Worm (Caenorhabditis elegans) whole organism, L2 larva: Measurements from ENCODE around the gene pnk-4.

Source experiments
- C34F6.9 ChIP-seq: fragments of 150-350 bp; optimal IDR thresholded peaks from 2 replicates; lab custom pipeline; 2014; ENCODE audit warnings: missing biosample characterization, missing genetic modification characterization
- F13H6.1 ChIP-seq: sonication (generic microtip); optimal IDR thresholded peaks from 2 replicates; lab custom pipeline; 2016; ENCODE audit warnings: missing genetic modification characterization, missing compliant biosample characterization
- R02D3.7 ChIP-seq: fragments of 150-350 bp; optimal IDR thresholded peaks from 2 replicates; lab custom pipeline; 2014; ENCODE audit warnings: missing biosample characterization, missing genetic modification characterization
- Y55F3AM.14 ChIP-seq: fragments of 200-800 bp; sonication (Bioruptor generic); optimal IDR thresholded peaks from 2 replicates; lab custom pipeline; 2018; ENCODE audit warnings: mild to moderate bottlenecking, missing genetic modification characterization, missing compliant biosample characterization
- ZK546.5 ChIP-seq: sonication (generic microtip); optimal IDR thresholded peaks from 2 replicates; lab custom pipeline; 2017; ENCODE audit warnings: missing biosample characterization, missing genetic modification characterization
- alr-1 ChIP-seq: fragments of 150-350 bp; optimal IDR thresholded peaks from 2 replicates; lab custom pipeline; 2014; ENCODE audit warnings: missing biosample characterization, missing genetic modification characterization
- aly-2 ChIP-seq: fragments of 150-350 bp; optimal IDR thresholded peaks from 2 replicates; lab custom pipeline; 2014; ENCODE audit warnings: missing biosample characterization, missing genetic modification characterization
- ama-1 ChIP-seq: fragments of 150-350 bp; optimal IDR thresholded peaks from 2 replicates; lab custom pipeline; 2018; ENCODE audit warnings: inconsistent platforms
- blmp-1 ChIP-seq: sonication (generic microtip); optimal IDR thresholded peaks from 2 replicates; lab custom pipeline; 2017; ENCODE audit warnings: missing genetic modification characterization, mild to moderate bottlenecking, missing compliant biosample characterization, antibody characterized with exemption, moderate library complexity; ENCODE audit not compliant: insufficient read depth
- ceh-16 ChIP-seq: fragments of 150-350 bp; optimal IDR thresholded peaks from 2 replicates; lab custom pipeline; 2014; ENCODE audit warnings: missing biosample characterization, missing genetic modification characterization
- ceh-82 ChIP-seq: fragments of 150-350 bp; optimal IDR thresholded peaks from 2 replicates; lab custom pipeline; 2014; ENCODE audit warnings: missing biosample characterization, missing genetic modification characterization
- crh-2 ChIP-seq: sonication (generic microtip); optimal IDR thresholded peaks from 2 replicates; lab custom pipeline; 2017; ENCODE audit warnings: missing biosample characterization, missing genetic modification characterization
- dmd-4 ChIP-seq: sonication (generic microtip); optimal IDR thresholded peaks from 2 replicates; lab custom pipeline; 2017; ENCODE audit warnings: missing biosample characterization, missing genetic modification characterization
- egl-27 ChIP-seq: sonication (generic microtip); optimal IDR thresholded peaks from 3 replicates; lab custom pipeline; 2017; ENCODE audit warnings: missing biosample characterization, missing genetic modification reagents, missing genetic modification characterization
- elt-1 ChIP-seq: fragments of 150-350 bp; optimal IDR thresholded peaks from 2 replicates; lab custom pipeline; 2014; ENCODE audit warnings: missing biosample characterization, missing genetic modification characterization
- elt-3 ChIP-seq: sonication (generic microtip); optimal IDR thresholded peaks from 2 replicates; lab custom pipeline; 2017; ENCODE audit warnings: missing biosample characterization, missing genetic modification characterization
- fos-1 ChIP-seq: fragments of 150-350 bp; optimal IDR thresholded peaks from 2 replicates; lab custom pipeline; 2014; ENCODE audit warnings: missing biosample characterization, missing genetic modification characterization
- gmeb-1 ChIP-seq: fragments of 150-350 bp; optimal IDR thresholded peaks from 2 replicates; lab custom pipeline; 2014; ENCODE audit warnings: missing biosample characterization, missing genetic modification characterization
- lin-11 ChIP-seq: fragments of 150-350 bp; sonication (generic microtip); optimal IDR thresholded peaks from 2 replicates; lab custom pipeline; 2014; ENCODE audit warnings: missing biosample characterization, missing genetic modification characterization, inconsistent platforms, mixed read lengths
- lin-13 ChIP-seq: fragments of 150-350 bp; optimal IDR thresholded peaks from 2 replicates; lab custom pipeline; 2014; ENCODE audit warnings: missing biosample characterization, missing genetic modification reagents, missing genetic modification characterization
- lin-39 ChIP-seq: fragments of 150-350 bp; optimal IDR thresholded peaks from 2 replicates; lab custom pipeline; 2014; ENCODE audit warnings: missing biosample characterization, missing genetic modification reagents, missing genetic modification characterization
- lsy-2 ChIP-seq, 2 experiments: fragments of 150-350 bp in 1 of 2; sonication (generic microtip) in 1 of 2; optimal IDR thresholded peaks; 2 replicates each; lab custom pipeline; 2014 to 2017; ENCODE audit warnings: missing biosample characterization in 2 of 2, missing genetic modification characterization in 2 of 2
- mab-5 ChIP-seq: fragments of 150-350 bp; optimal IDR thresholded peaks from 2 replicates; lab custom pipeline; 2014; ENCODE audit warnings: missing biosample characterization, missing genetic modification characterization
- mbf-1 ChIP-seq: sonication (generic microtip); optimal IDR thresholded peaks from 2 replicates; lab custom pipeline; 2017; ENCODE audit warnings: missing biosample characterization, missing genetic modification characterization
- mdl-1 ChIP-seq, 2 experiments: fragments of 150-350 bp in 1 of 2; sonication (generic microtip) in 1 of 2; optimal IDR thresholded peaks; 2 replicates each; lab custom pipeline; 2017; ENCODE audit warnings: missing biosample characterization in 2 of 2, missing genetic modification characterization in 2 of 2
- nhr-10 ChIP-seq: sonication (generic microtip); optimal IDR thresholded peaks from 2 replicates; lab custom pipeline; 2017; ENCODE audit warnings: missing biosample characterization, missing genetic modification characterization
- nhr-11 ChIP-seq: fragments of 150-350 bp; optimal IDR thresholded peaks from 2 replicates; lab custom pipeline; 2014; ENCODE audit warnings: missing biosample characterization, missing genetic modification characterization
- nhr-12 ChIP-seq: fragments of 150-350 bp; optimal IDR thresholded peaks from 2 replicates; lab custom pipeline; 2014; ENCODE audit warnings: missing biosample characterization, missing genetic modification characterization
- nhr-129 ChIP-seq: fragments of 150-350 bp; optimal IDR thresholded peaks from 2 replicates; lab custom pipeline; 2014; ENCODE audit warnings: missing biosample characterization, missing genetic modification characterization
- nhr-21 ChIP-seq: fragments of 150-350 bp; optimal IDR thresholded peaks from 2 replicates; lab custom pipeline; 2014; ENCODE audit warnings: missing biosample characterization, missing genetic modification characterization
- nhr-23 ChIP-seq: fragments of 150-350 bp; optimal IDR thresholded peaks from 2 replicates; lab custom pipeline; 2014; ENCODE audit warnings: missing biosample characterization, missing genetic modification reagents, missing genetic modification characterization
- nhr-237 ChIP-seq: fragments of 150-350 bp; optimal IDR thresholded peaks from 2 replicates; lab custom pipeline; 2014; ENCODE audit warnings: missing biosample characterization, missing genetic modification characterization
- nhr-25 ChIP-seq: fragments of 150-350 bp; sonication (generic microtip); optimal IDR thresholded peaks from 3 replicates; lab custom pipeline; 2014; ENCODE audit warnings: missing biosample characterization, missing genetic modification characterization
- nhr-6 ChIP-seq: fragments of 150-350 bp; optimal IDR thresholded peaks from 2 replicates; lab custom pipeline; 2014; ENCODE audit warnings: missing biosample characterization, missing genetic modification characterization
- nhr-77 ChIP-seq: fragments of 150-350 bp; optimal IDR thresholded peaks from 2 replicates; lab custom pipeline; 2014; ENCODE audit warnings: missing biosample characterization, missing genetic modification characterization
- peb-1 ChIP-seq: fragments of 150-350 bp; optimal IDR thresholded peaks from 2 replicates; lab custom pipeline; 2014; ENCODE audit warnings: missing biosample characterization, missing genetic modification characterization
- sem-4 ChIP-seq: fragments of 150-350 bp; optimal IDR thresholded peaks from 2 replicates; lab custom pipeline; 2014; ENCODE audit warnings: missing biosample characterization, missing genetic modification reagents, missing genetic modification characterization
- skn-1 ChIP-seq: sonication (generic microtip); optimal IDR thresholded peaks from 2 replicates; lab custom pipeline; 2017; ENCODE audit warnings: missing biosample characterization, missing genetic modification characterization
- sma-3 ChIP-seq: sonication (generic microtip); optimal IDR thresholded peaks from 2 replicates; lab custom pipeline; 2016; ENCODE audit warnings: missing genetic modification reagents, missing genetic modification characterization, missing compliant biosample characterization
- sma-9 ChIP-seq, 2 experiments: fragments of 150-350 bp in 1 of 2; sonication (generic microtip) in 1 of 2; optimal IDR thresholded peaks; 2 replicates each; lab custom pipeline; 2014 to 2016; ENCODE audit warnings: missing genetic modification characterization in 2 of 2, mild to moderate bottlenecking in 1 of 2, missing biosample characterization in 1 of 2, missing compliant biosample characterization in 1 of 2, missing genetic modification reagents in 1 of 2, moderate library complexity in 1 of 2
- snpc-4 ChIP-seq: fragments of 150-350 bp; optimal IDR thresholded peaks from 2 replicates; lab custom pipeline; 2014; ENCODE audit warnings: missing biosample characterization, missing genetic modification characterization
- unc-39 ChIP-seq: fragments of 150-350 bp; optimal IDR thresholded peaks from 2 replicates; lab custom pipeline; 2014; ENCODE audit warnings: missing biosample characterization, missing genetic modification characterization
- unc-55 ChIP-seq: fragments of 150-350 bp; sonication (generic microtip); optimal IDR thresholded peaks from 3 replicates; lab custom pipeline; 2014; ENCODE audit warnings: missing biosample characterization, missing genetic modification reagents, missing genetic modification characterization
- unc-62 ChIP-seq: fragments of 150-350 bp; optimal IDR thresholded peaks from 2 replicates; lab custom pipeline; 2014; ENCODE audit warnings: missing biosample characterization, missing genetic modification reagents, missing genetic modification characterization
- zag-1 ChIP-seq: fragments of 150-350 bp; optimal IDR thresholded peaks from 2 replicates; lab custom pipeline; 2014; ENCODE audit warnings: missing biosample characterization, missing genetic modification characterization
- ztf-1 ChIP-seq: fragments of 200-800 bp; sonication (Bioruptor generic); conservative IDR thresholded peaks from 2 replicates; pipeline ENCODE4 v1.3.6; 2022; ENCODE audit warnings: missing genetic modification characterization, missing compliant biosample characterization
- ztf-11 ChIP-seq: sonication (generic microtip); optimal IDR thresholded peaks from 2 replicates; lab custom pipeline; 2017; ENCODE audit warnings: missing biosample characterization, missing genetic modification characterization
- ztf-4 ChIP-seq: fragments of 150-350 bp; optimal IDR thresholded peaks from 2 replicates; lab custom pipeline; 2014; ENCODE audit warnings: missing biosample characterization, missing genetic modification characterization

pnk-4 gene

DNA sequence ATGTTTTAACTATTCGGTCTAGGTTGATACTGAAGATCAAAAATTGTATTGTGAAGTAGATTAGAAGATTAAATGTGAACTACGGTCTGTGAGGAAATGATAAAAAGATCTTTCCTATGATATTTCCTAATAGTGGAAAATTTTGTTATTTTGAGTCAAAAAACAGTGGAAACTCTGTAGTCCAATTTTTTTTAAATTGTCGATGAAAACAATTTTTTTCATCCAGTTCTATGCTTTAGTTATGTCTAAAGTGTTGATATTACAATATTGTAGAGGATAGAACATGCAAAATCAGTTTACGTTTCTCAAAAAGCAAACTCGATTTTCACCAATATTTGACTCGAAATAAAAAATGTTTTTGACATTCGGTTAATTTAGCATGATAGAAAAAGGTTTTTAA is 32.0 kb downstream of the pnk-4 start:
- TF ChIP-seq nhr-12 (no peak), nhr-237 (tag; lab: Kevin White, UChicago) (no peak), fos-1 (tag; lab: Kevin White, UChicago) (no peak)
- TF ChIP-seq, all 48 proteins: peak for 0

DNA sequence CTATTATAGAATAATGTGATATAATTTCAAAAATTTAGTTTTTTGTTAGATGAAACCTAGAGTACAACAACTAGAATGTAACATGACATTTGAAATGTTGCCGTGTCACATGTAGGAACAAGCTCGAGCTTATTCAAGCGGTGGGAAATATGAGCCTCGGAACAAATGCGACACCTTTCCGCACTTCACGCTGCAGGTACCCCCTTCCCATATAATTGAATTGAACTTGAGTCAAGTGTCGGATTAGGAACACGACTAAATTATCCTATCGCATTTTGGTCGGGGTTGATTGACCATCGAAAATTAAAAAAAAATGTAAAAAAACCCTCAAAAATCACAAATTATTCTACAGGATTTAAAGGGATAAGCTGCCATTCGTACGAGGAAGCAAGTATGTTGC is 32.6 kb downstream of the pnk-4 start:
- TF ChIP-seq sma-3, result no peak

DNA sequence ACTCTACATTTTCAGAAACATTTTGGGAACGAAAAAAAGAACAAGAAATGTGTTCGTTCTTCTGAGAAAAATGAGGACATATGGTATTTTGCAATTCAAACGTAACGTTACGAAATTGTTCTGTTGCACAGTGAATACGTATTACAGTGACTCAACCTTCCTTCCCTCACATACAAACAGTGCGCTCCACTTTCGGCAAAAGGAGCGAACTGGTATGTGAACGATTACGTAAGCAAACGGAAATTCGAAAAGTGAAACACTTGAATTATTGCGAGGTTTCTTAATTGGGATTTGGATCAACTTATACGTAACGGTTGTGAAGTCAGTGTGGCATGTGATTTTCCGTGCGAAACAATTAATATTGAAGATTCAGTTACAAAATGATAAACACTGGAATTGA is 33.2 kb downstream of the pnk-4 start:
- peak; percentile 29 for TF ChIP-seq nhr-129 (tag; lab: Kevin White, UChicago)
- no peak for TF ChIP-seq peb-1

DNA sequence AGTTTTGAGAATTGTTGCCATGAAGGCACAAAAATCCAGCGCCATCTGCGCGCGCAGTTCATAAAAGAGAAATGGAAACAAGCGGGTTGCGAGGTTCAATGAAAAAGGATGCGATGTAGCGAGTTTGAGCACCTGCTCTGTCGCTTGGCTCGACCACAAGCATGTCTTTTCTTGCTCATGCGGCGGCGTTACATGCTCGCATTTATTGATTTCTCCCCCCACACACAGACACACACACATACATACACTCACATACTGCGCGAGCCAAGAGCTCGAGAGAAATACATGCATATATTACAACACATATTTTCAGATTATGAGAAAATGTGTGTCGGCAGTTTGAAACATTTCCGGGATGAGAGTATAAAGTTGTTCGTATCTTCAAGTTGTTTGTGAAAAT is 34.1 kb downstream of the pnk-4 start:
- TF ChIP-seq ama-1 (lab: Kevin White, UChicago), result no peak
- TF ChIP-seq nhr-23 (tag; lab: Kevin White, UChicago), result no peak
- TF ChIP-seq C34F6.9, result peak; percentile 29
- TF ChIP-seq elt-1, result no peak
- no peak for TF ChIP-seq nhr-11 (tag; lab: Kevin White, UChicago)
- TF ChIP-seq ztf-11 (tag; lab: Kevin White, UChicago), result no peak
- TF ChIP-seq F13H6.1 (tag; lab: Kevin White, UChicago), result no peak
- TF ChIP-seq nhr-6, result no peak
- no peak for TF ChIP-seq lin-39
- TF ChIP-seq gmeb-1 (tag; lab: Kevin White, UChicago), result no peak
- TF ChIP-seq lsy-2 (tag; optimal IDR thresholded peaks at IDR 0.05; lab: Kevin White, UChicago), result peak in 1 of 2 experiments; percentile 17
- TF ChIP-seq nhr-129 (tag; lab: Kevin White, UChicago), result peak; percentile 41
- TF ChIP-seq skn-1 (tag; lab: Kevin White, UChicago), result no peak
- TF ChIP-seq peb-1, result no peak
- TF ChIP-seq blmp-1 (tag; lab: Kevin White, UChicago), result no peak
- TF ChIP-seq nhr-77 (tag; lab: Kevin White, UChicago), result no peak
- no peak for TF ChIP-seq dmd-4 (tag; lab: Kevin White, UChicago)
- no peak for TF ChIP-seq ceh-16 (tag; lab: Kevin White, UChicago)
- TF ChIP-seq nhr-237 (tag; lab: Kevin White, UChicago), result no peak
- TF ChIP-seq aly-2 (tag; lab: Kevin White, UChicago), result no peak
- TF ChIP-seq ZK546.5 (tag; lab: Kevin White, UChicago), result no peak
- peak; percentile 26 for TF ChIP-seq alr-1
- no peak for TF ChIP-seq elt-3 (tag; lab: Kevin White, UChicago)
- TF ChIP-seq snpc-4, result no peak
- TF ChIP-seq unc-39 (tag; lab: Kevin White, UChicago), result no peak
- no peak for TF ChIP-seq ztf-1 (GFP tag; lab: Robert Waterston, UW)
- TF ChIP-seq R02D3.7 (tag; lab: Kevin White, UChicago), result no peak
- TF ChIP-seq fos-1 (tag; lab: Kevin White, UChicago), result peak; percentile 21
- TF ChIP-seq nhr-10 (tag; lab: Kevin White, UChicago), result no peak
- no peak for TF ChIP-seq Y55F3AM.14 (GFP tag; lab: Kevin White, UChicago)
- TF ChIP-seq nhr-25 (tag; lab: Kevin White, UChicago), result no peak
- no peak for TF ChIP-seq nhr-12
- TF ChIP-seq sma-3, result no peak
- no peak for TF ChIP-seq ztf-4
- TF ChIP-seq zag-1 (tag; lab: Kevin White, UChicago), result no peak
- no peak for TF ChIP-seq mdl-1 (tag; optimal IDR thresholded peaks at IDR 0.05; lab: Kevin White, UChicago)
- no peak for TF ChIP-seq sem-4 (tag; lab: Kevin White, UChicago)
- peak; percentile 32 for TF ChIP-seq lin-11 (tag; lab: Kevin White, UChicago)
- TF ChIP-seq nhr-21, result no peak
- peak; percentile 66 for TF ChIP-seq unc-55 (GFP tag; lab: Kevin White, UChicago)
- TF ChIP-seq mbf-1 (tag; lab: Kevin White, UChicago), result no peak
- TF ChIP-seq ceh-82 (tag; lab: Kevin White, UChicago), result no peak
- TF ChIP-seq mab-5 (tag; lab: Kevin White, UChicago), result no peak
- no peak for TF ChIP-seq lin-13 (GFP tag; lab: Kevin White, UChicago)
- TF ChIP-seq sma-9 (GFP tag; optimal IDR thresholded peaks at IDR 0.05; lab: Kevin White, UChicago), result peak; percentile 4
- TF ChIP-seq sma-9 (tag; optimal IDR thresholded peaks at IDR 0.05; lab: Kevin White, UChicago), result no peak
- no peak for TF ChIP-seq crh-2 (tag; lab: Kevin White, UChicago)
- TF ChIP-seq egl-27, result no peak
- no peak for TF ChIP-seq unc-62
